Fruit fly (Drosophila melanogaster) whole organism, embryonic: ENCODE measurements around the gene Dhc62B.
A peak's percentile ranks its signal among the peaks of the same experiment; 100 is the strongest.

Experiments used
- CG10959 ChIP-seq: fragments of 200-800 bp; sonication (Bioruptor generic); IDR thresholded peaks from 2 replicates; pipeline ENCODE4 v1.3.6; 2022; ENCODE audit warnings: missing biosample characterization, missing genetic modification characterization
- CG11456 ChIP-seq: fragments of 200-800 bp; sonication (Bioruptor generic); IDR thresholded peaks from 3 replicates; pipeline ENCODE4 v1.3.6; 2022; ENCODE audit warnings: missing biosample characterization, missing genetic modification characterization
- CG12104 ChIP-seq: fragments of 200-800 bp; sonication (Bioruptor generic); optimal IDR thresholded peaks from 3 replicates; lab custom pipeline; 2016; ENCODE audit warnings: missing biosample characterization, missing genetic modification characterization
- CG14860 ChIP-seq: fragments of 200-800 bp; sonication (Bioruptor generic); IDR thresholded peaks from 3 replicates; pipeline ENCODE4 v1.3.6; 2022; ENCODE audit warnings: missing biosample characterization, missing genetic modification characterization; ENCODE audit not compliant: partially characterized antibody
- CG15601 ChIP-seq: fragments of 200-800 bp; sonication (Bioruptor generic); optimal IDR thresholded peaks from 3 replicates; lab custom pipeline; 2019; ENCODE audit warnings: missing biosample characterization, mild to moderate bottlenecking, missing genetic modification characterization, moderate library complexity
- CG17186 ChIP-seq: fragments of 200-800 bp; sonication (Bioruptor generic); optimal IDR thresholded peaks from 3 replicates; lab custom pipeline; 2017; ENCODE audit warnings: missing biosample characterization, missing genetic modification reagents, missing genetic modification characterization
- CG17359 ChIP-seq: fragments of 200-800 bp; sonication (Bioruptor generic); optimal IDR thresholded peaks from 3 replicates; lab custom pipeline; 2018; ENCODE audit warnings: missing biosample characterization, mild to moderate bottlenecking, missing genetic modification characterization, moderate library complexity
- CG17361 ChIP-seq: fragments of 200-800 bp; sonication (Bioruptor generic); IDR thresholded peaks from 3 replicates; pipeline ENCODE4 v1.3.6; 2022; ENCODE audit warnings: missing biosample characterization, missing genetic modification characterization
- CG18476 ChIP-seq: fragments of 200-800 bp; sonication (Bioruptor generic); optimal IDR thresholded peaks from 2 replicates; lab custom pipeline; 2016; ENCODE audit warnings: missing biosample characterization, mild to moderate bottlenecking, missing genetic modification characterization
- CG2116 ChIP-seq: fragments of 200-800 bp; sonication (Bioruptor generic); optimal IDR thresholded peaks from 3 replicates; lab custom pipeline; 2018; ENCODE audit warnings: missing biosample characterization, mild to moderate bottlenecking, missing genetic modification characterization
- CG6272 ChIP-seq: fragments of 200-800 bp; sonication (Bioruptor generic); IDR thresholded peaks from 2 replicates; pipeline ENCODE4 v1.3.6; 2022; ENCODE audit warnings: missing biosample characterization, missing genetic modification characterization
- CG6791 ChIP-seq: fragments of 200-800 bp; sonication (Bioruptor generic); IDR thresholded peaks from 3 replicates; pipeline ENCODE4 v1.3.6; 2022; ENCODE audit warnings: missing biosample characterization, missing genetic modification characterization; ENCODE audit not compliant: partially characterized antibody
- CG7745 ChIP-seq: fragments of 200-800 bp; sonication (Bioruptor generic); optimal IDR thresholded peaks from 2 replicates; lab custom pipeline; 2018; ENCODE audit warnings: missing biosample characterization, mild to moderate bottlenecking, missing genetic modification characterization, moderate library complexity
- CG7786 ChIP-seq: fragments of 200-800 bp; sonication (Bioruptor generic); optimal IDR thresholded peaks from 2 replicates; lab custom pipeline; 2016; ENCODE audit warnings: missing biosample characterization, missing genetic modification characterization
- CG9797 ChIP-seq: fragments of 200-800 bp; sonication (Bioruptor generic); optimal IDR thresholded peaks from 3 replicates; lab custom pipeline; 2018; ENCODE audit warnings: missing biosample characterization, mild to moderate bottlenecking, missing genetic modification characterization
- Chrac-16 ChIP-seq: fragments of 200-800 bp; sonication (Bioruptor generic); optimal IDR thresholded peaks from 3 replicates; lab custom pipeline; 2016; ENCODE audit warnings: missing biosample characterization, missing genetic modification characterization
- Dll ChIP-seq: fragments of 200-800 bp; sonication (Bioruptor generic); IDR thresholded peaks from 4 replicates; pipeline ENCODE4 v1.3.6; 2022; ENCODE audit warnings: missing biosample characterization, missing genetic modification characterization; ENCODE audit not compliant: partially characterized antibody
- E2f2 ChIP-seq: fragments of 200-800 bp; sonication (Bioruptor generic); IDR thresholded peaks from 2 replicates; pipeline ENCODE4 v1.3.6; 2022; ENCODE audit warnings: missing biosample characterization, missing genetic modification characterization
- MTF-1 ChIP-seq: fragments of 200-800 bp; sonication (Bioruptor generic); optimal IDR thresholded peaks from 2 replicates; lab custom pipeline; 2018; ENCODE audit warnings: missing biosample characterization, mild to moderate bottlenecking, missing genetic modification characterization, borderline replicate concordance
- Med ChIP-seq: fragments of 200-800 bp; sonication (Bioruptor generic); peaks from one replicate; lab custom pipeline; 2016; ENCODE audit warnings: missing biosample characterization, missing genetic modification characterization, mild to moderate bottlenecking, inconsistent platforms, moderate library complexity
- NC2α ChIP-seq: fragments of 200-800 bp; sonication (Bioruptor generic); optimal IDR thresholded peaks from 2 replicates; lab custom pipeline; 2016; ENCODE audit warnings: missing biosample characterization, missing genetic modification characterization
- NfI ChIP-seq: fragments of 200-800 bp; sonication (Bioruptor generic); optimal IDR thresholded peaks from 3 replicates; lab custom pipeline; 2018; ENCODE audit warnings: missing biosample characterization, mild to moderate bottlenecking, missing genetic modification characterization, moderate library complexity
- Six4 ChIP-seq: fragments of 200-800 bp; sonication (Bioruptor generic); optimal IDR thresholded peaks from 2 replicates; lab custom pipeline; 2016; ENCODE audit warnings: missing biosample characterization, missing genetic modification characterization
- Sry-δ ChIP-seq: fragments of 200-800 bp; sonication (Bioruptor generic); optimal IDR thresholded peaks from 2 replicates; lab custom pipeline; 2016; ENCODE audit warnings: missing biosample characterization, missing genetic modification characterization
- YL-1 ChIP-seq: fragments of 200-800 bp; sonication (Bioruptor generic); optimal IDR thresholded peaks from 3 replicates; lab custom pipeline; 2017; ENCODE audit warnings: missing biosample characterization, mild to moderate bottlenecking, missing genetic modification characterization
- bcd ChIP-seq: fragments of 200-800 bp; sonication (Bioruptor generic); optimal IDR thresholded peaks from 2 replicates; lab custom pipeline; 2017; ENCODE audit warnings: missing biosample characterization, mild to moderate bottlenecking, missing genetic modification characterization
- cato ChIP-seq: fragments of 200-800 bp; sonication (Bioruptor generic); optimal IDR thresholded peaks from 2 replicates; lab custom pipeline; 2016; ENCODE audit warnings: missing biosample characterization, missing genetic modification characterization, borderline replicate concordance
- chif ChIP-seq, 2 experiments: fragments of 200-800 bp; sonication (Bioruptor generic); optimal IDR thresholded peaks; 3 replicates each; lab custom pipeline; 2016; ENCODE audit warnings: missing biosample characterization in 2 of 2, missing genetic modification characterization in 2 of 2
- crc ChIP-seq: fragments of 200-800 bp; sonication (Bioruptor generic); optimal IDR thresholded peaks from 2 replicates; lab custom pipeline; 2016; ENCODE audit warnings: missing biosample characterization, missing genetic modification characterization
- crp ChIP-seq, 2 experiments: fragments of 200-800 bp; sonication (Bioruptor generic); optimal IDR thresholded peaks; 2 replicates in 1 of 2; 3 replicates in 1 of 2; lab custom pipeline; 2017; ENCODE audit warnings: missing biosample characterization in 2 of 2, missing genetic modification characterization in 2 of 2, mild to moderate bottlenecking in 1 of 2, moderate library complexity in 1 of 2
- cwo ChIP-seq: fragments of 200-800 bp; sonication (Bioruptor generic); optimal IDR thresholded peaks from 3 replicates; lab custom pipeline; 2017; ENCODE audit warnings: missing biosample characterization, missing genetic modification characterization, mild to moderate bottlenecking, moderate library complexity, missing genetic modification reagents
- da ChIP-seq: fragments of 200-800 bp; sonication (Bioruptor generic); optimal IDR thresholded peaks from 2 replicates; lab custom pipeline; 2016; ENCODE audit warnings: missing biosample characterization, missing genetic modification characterization
- exex ChIP-seq: fragments of 200-800 bp; sonication (Bioruptor generic); optimal IDR thresholded peaks from 4 replicates; lab custom pipeline; 2018; ENCODE audit warnings: missing biosample characterization, mild to moderate bottlenecking, missing genetic modification characterization, moderate library complexity
- fd64A ChIP-seq: fragments of 200-800 bp; sonication (Bioruptor generic); optimal IDR thresholded peaks from 3 replicates; lab custom pipeline; 2018; ENCODE audit warnings: missing biosample characterization, mild to moderate bottlenecking, missing genetic modification characterization
- gfzf ChIP-seq: fragments of 200-800 bp; sonication (Bioruptor generic); optimal IDR thresholded peaks from 2 replicates; lab custom pipeline; 2016; ENCODE audit warnings: missing biosample characterization, mild to moderate bottlenecking, missing genetic modification characterization, moderate library complexity
- grau ChIP-seq: fragments of 200-800 bp; optimal IDR thresholded peaks from 3 replicates; lab custom pipeline; 2019; ENCODE audit warnings: missing biosample characterization, mild to moderate bottlenecking, missing genetic modification characterization, moderate library complexity
- h ChIP-seq: fragments of >200 bp; optimal IDR thresholded peaks from 2 replicates; lab custom pipeline; 2017
- her ChIP-seq: fragments of 200-800 bp; sonication (Bioruptor generic); optimal IDR thresholded peaks from 2 replicates; lab custom pipeline; 2016; ENCODE audit warnings: missing biosample characterization, missing genetic modification characterization
- inv ChIP-seq: fragments of 200-800 bp; sonication (Bioruptor generic); IDR thresholded peaks from 2 replicates; pipeline ENCODE4 v1.3.6; 2022; ENCODE audit warnings: missing biosample characterization, missing genetic modification characterization; ENCODE audit not compliant: partially characterized antibody
- nerfin-1 ChIP-seq: fragments of 200-800 bp; sonication (Bioruptor generic); optimal IDR thresholded peaks from 3 replicates; lab custom pipeline; 2019; ENCODE audit warnings: missing biosample characterization, mild to moderate bottlenecking, missing genetic modification characterization, moderate library complexity
- nerfin-2 ChIP-seq: fragments of 200-800 bp; sonication (Bioruptor generic); IDR thresholded peaks from 2 replicates; pipeline ENCODE4 v1.3.6; 2022; ENCODE audit warnings: missing biosample characterization, missing genetic modification characterization; ENCODE audit not compliant: partially characterized antibody
- nmo ChIP-seq: fragments of 200-800 bp; sonication (Bioruptor generic); optimal IDR thresholded peaks from 2 replicates; lab custom pipeline; 2018; ENCODE audit warnings: missing biosample characterization, mild to moderate bottlenecking, missing genetic modification characterization, moderate library complexity
- p53 ChIP-seq: fragments of 200-800 bp; sonication (Bioruptor generic); optimal IDR thresholded peaks from 2 replicates; lab custom pipeline; 2016; ENCODE audit warnings: missing biosample characterization, missing genetic modification characterization
- sens ChIP-seq: fragments of 200-800 bp; sonication (Bioruptor generic); peaks from one replicate; lab custom pipeline; 2016; ENCODE audit warnings: missing biosample characterization, missing genetic modification characterization
- sqz ChIP-seq: fragments of 200-800 bp; sonication (Bioruptor generic); optimal IDR thresholded peaks from 3 replicates; lab custom pipeline; 2018; ENCODE audit warnings: missing biosample characterization, mild to moderate bottlenecking, missing genetic modification characterization
- trem ChIP-seq: fragments of 200-800 bp; optimal IDR thresholded peaks from 3 replicates; lab custom pipeline; 2019; ENCODE audit warnings: missing biosample characterization, mild to moderate bottlenecking, missing genetic modification characterization, moderate library complexity

The Dhc62B gene

DNA sequence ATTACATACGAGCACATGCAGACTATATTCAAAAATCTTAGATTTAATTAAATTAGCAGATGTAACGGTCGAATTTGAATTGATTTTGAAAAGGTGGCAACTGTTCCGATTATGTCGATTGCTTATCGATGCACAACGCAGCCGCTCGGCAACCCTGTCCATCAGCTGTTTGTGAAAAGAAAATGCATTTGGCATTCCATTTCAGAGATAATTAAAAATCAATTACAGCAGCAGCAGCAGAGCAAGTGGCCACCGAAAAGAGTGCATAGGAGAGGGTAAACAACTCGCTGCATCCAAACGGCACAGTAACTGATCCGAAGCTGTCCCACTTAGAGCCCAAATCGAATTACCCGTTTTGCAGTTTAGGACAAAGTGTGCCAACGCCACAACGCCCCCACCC is 27.1 kb upstream of the Dhc62B start, which contains the start of gene Patj (continued):
- TF ChIP-seq CG14860 (GFP tag; lab: Robert Waterston, UW), result peak; percentile 40; the same call in 1 of the 3 replicates
- TF ChIP-seq CG18476 (GFP tag; lab: Kevin White, UChicago), result no peak
- peak; percentile 55 for TF ChIP-seq exex (tag; lab: Kevin White, UChicago)
- TF ChIP-seq CG9797 (GFP tag; lab: Kevin White, UChicago), result peak; percentile 24
- peak; percentile 68 for TF ChIP-seq trem (tag; lab: Kevin White, UChicago)
- TF ChIP-seq Sry-δ, result peak; percentile 48
- peak; percentile 35; the same call in 1 of the 2 replicates for TF ChIP-seq inv (GFP tag; lab: Robert Waterston, UW)
- peak; percentile 52; the same call in 3 of the 4 replicates for TF ChIP-seq Dll (GFP tag; lab: Robert Waterston, UW)
- peak; percentile 34 for TF ChIP-seq gfzf (GFP tag; lab: Kevin White, UChicago)
- no peak for TF ChIP-seq CG7786
- no peak for TF ChIP-seq chif (GFP tag; optimal IDR thresholded peaks at IDR 0.05; lab: Kevin White, UChicago)
- peak; percentile 23 for TF ChIP-seq Med
- TF ChIP-seq crp (GFP tag; optimal IDR thresholded peaks at IDR 0.05; lab: Kevin White, UChicago), result peak; percentile 81 to 97
- TF ChIP-seq sens (GFP tag; lab: Kevin White, UChicago), result peak; percentile 29
- peak; percentile 3 for TF ChIP-seq CG17186 (GFP tag; lab: Kevin White, UChicago)
- peak; percentile 75 for TF ChIP-seq E2f2 (GFP tag; lab: Robert Waterston, UW)
- TF ChIP-seq CG10959 (GFP tag; lab: Robert Waterston, UW), result no peak
- peak; percentile 56 for TF ChIP-seq YL-1 (GFP tag; lab: Kevin White, UChicago)
- peak; percentile 13 for TF ChIP-seq nmo (GFP tag; lab: Kevin White, UChicago)
- TF ChIP-seq, all 482 proteins: peak for 50

DNA sequence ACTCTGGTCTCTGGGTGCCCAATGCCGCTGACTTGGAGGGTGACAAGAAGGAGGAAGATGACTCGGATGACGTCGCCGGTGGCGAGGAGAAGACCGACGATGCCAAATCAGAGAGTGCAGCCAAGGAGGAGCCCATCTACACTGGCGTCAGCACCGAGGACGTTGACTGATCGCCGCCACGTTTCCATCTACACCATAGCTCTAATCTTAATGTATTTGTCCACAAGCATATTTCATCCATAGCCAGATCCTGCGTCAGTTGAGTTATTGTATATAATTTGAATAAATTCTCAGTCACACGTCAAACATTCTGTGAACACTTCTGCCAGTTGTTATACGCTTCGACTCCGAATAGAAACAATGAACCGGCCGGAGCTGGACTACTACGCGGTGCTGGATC is 25.4 kb upstream of the Dhc62B start, which contains the start of gene CG12020:
Gene CG12020, plus strand, starts transcription at position 301 of the 400 bp plus-strand sequence.
- TF ChIP-seq h (no peak), sens (GFP tag; lab: Kevin White, UChicago) (peak; percentile 28)

DNA sequence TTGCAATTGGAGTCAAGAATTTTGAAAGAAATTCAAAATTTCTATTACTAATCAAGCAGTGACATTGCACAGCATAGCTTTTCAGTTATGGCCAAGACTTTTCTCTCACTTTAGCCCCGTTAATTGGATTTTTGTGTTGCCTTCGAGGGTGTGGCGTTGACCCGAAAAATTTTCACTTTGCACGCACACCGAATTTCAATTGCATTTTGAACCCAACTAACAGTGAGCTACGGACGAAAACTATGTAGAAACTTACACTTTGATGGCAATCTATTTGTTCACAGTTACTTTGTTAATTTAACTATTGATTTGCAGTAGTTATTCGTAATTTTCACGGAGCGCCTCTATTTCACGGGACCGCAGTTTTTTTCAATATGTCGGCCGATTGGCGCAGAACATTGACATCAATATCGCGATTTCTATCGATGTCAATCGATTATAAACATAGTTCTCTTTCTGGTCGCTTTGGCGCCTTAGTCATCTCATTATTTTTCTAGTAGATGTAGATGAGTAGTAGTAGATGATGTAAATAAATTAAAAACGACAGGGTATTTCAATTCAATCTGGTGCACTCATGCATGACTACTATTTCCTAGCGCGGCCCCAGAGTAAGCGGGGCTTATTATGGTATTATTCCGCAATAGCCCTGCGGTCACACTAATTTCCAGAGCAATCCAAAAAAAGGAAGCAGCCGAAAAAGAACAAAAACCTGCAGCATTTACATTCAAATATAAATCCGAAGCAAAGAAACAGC is 23.6 kb upstream of the Dhc62B start, which contains the start of the genes alpha-Spec, dlt and Cdc37:
Gene alpha-Spec, minus strand, starts transcription at position 386 of the 754 bp plus-strand sequence.
Gene dlt, minus strand, starts transcription at position 386 of the 754 bp plus-strand sequence.
Gene Cdc37, plus strand, starts transcription at position 450 of the 754 bp plus-strand sequence.
- TF ChIP-seq CG6791 (GFP tag; lab: Robert Waterston, UW) (peak; percentile 66; the same call in 2 of the 3 replicates), da (GFP tag; lab: Kevin White, UChicago) (no peak), Six4 (GFP tag; lab: Kevin White, UChicago) (no peak), NC2α (GFP tag; lab: Kevin White, UChicago) (peak; percentile 8), CG11456 (no peak), nerfin-1 (tag; lab: Kevin White, UChicago) (no peak), NfI (peak; percentile 35), crc (GFP tag; lab: Kevin White, UChicago) (no peak), Chrac-16 (GFP tag; lab: Kevin White, UChicago) (no peak), CG17359 (tag; lab: Kevin White, UChicago) (peak; percentile 20), CG17361 (GFP tag; lab: Robert Waterston, UW) (no peak), grau (tag; lab: Kevin White, UChicago) (peak; percentile 48), nerfin-2 (GFP tag; lab: Robert Waterston, UW) (peak; percentile 77), p53 (GFP tag; lab: Kevin White, UChicago) (peak; percentile 47), cato (GFP tag; lab: Kevin White, UChicago) (no peak), CG7745 (tag; lab: Kevin White, UChicago) (no peak), CG12104 (GFP tag; lab: Kevin White, UChicago) (no peak), bcd (GFP tag; lab: Kevin White, UChicago) (no peak), MTF-1 (GFP tag; lab: Kevin White, UChicago) (peak; percentile 15), cwo (GFP tag; lab: Kevin White, UChicago) (no peak), sqz (no peak), CG6272 (GFP tag; lab: Robert Waterston, UW) (no peak), her (peak; percentile 12), fd64A (GFP tag; lab: Kevin White, UChicago) (no peak), CG2116 (peak; percentile 82), CG15601 (tag; lab: Kevin White, UChicago) (peak; percentile 26)
